Fruit fly (Drosophila melanogaster) whole organism, embryonic: Measurements from ENCODE around the gene BORCS5.

Experiments
- Bgb ChIP-seq: fragments of 200-800 bp; sonication (Bioruptor generic); IDR thresholded peaks from 2 replicates; pipeline ENCODE4 v1.3.6; 2022; ENCODE audit warnings: missing biosample characterization, missing genetic modification characterization; ENCODE audit not compliant: partially characterized antibody
- CG12299 ChIP-seq: fragments of 200-800 bp; sonication (Bioruptor generic); optimal IDR thresholded peaks from 2 replicates; lab custom pipeline; 2018; ENCODE audit warnings: missing biosample characterization, mild to moderate bottlenecking, missing genetic modification characterization
- CG14860 ChIP-seq: fragments of 200-800 bp; sonication (Bioruptor generic); IDR thresholded peaks from 3 replicates; pipeline ENCODE4 v1.3.6; 2022; ENCODE audit warnings: missing biosample characterization, missing genetic modification characterization; ENCODE audit not compliant: partially characterized antibody
- CG16813 ChIP-seq: fragments of 200-800 bp; sonication (Bioruptor generic); IDR thresholded peaks from 3 replicates; pipeline ENCODE4 v1.3.6; 2022; ENCODE audit warnings: missing biosample characterization, missing genetic modification characterization; ENCODE audit not compliant: partially characterized antibody
- CG1832 ChIP-seq: fragments of 200-800 bp; sonication (Bioruptor generic); optimal IDR thresholded peaks from 2 replicates; lab custom pipeline; 2017; ENCODE audit warnings: missing biosample characterization, mild to moderate bottlenecking, missing genetic modification characterization, inconsistent platforms
- CG31224 ChIP-seq: fragments of 200-800 bp; sonication (Bioruptor generic); IDR thresholded peaks from 2 replicates; pipeline ENCODE4 v1.3.6; 2022; ENCODE audit warnings: missing biosample characterization, missing genetic modification characterization
- CG32532 ChIP-seq: fragments of 200-800 bp; sonication (Bioruptor generic); IDR thresholded peaks from 2 replicates; pipeline ENCODE4 v1.3.6; 2022; ENCODE audit warnings: missing biosample characterization, missing genetic modification characterization
- CG34224 ChIP-seq: fragments of 200-800 bp; sonication (Bioruptor generic); IDR thresholded peaks from 3 replicates; pipeline ENCODE4 v1.3.6; 2022; ENCODE audit warnings: missing biosample characterization, missing genetic modification characterization; ENCODE audit not compliant: partially characterized antibody
- CG6175 ChIP-seq: fragments of 200-800 bp; sonication (Bioruptor generic); IDR thresholded peaks from 3 replicates; pipeline ENCODE4 v1.3.6; 2022; ENCODE audit warnings: missing biosample characterization, missing genetic modification characterization
- CG6791 ChIP-seq: fragments of 200-800 bp; sonication (Bioruptor generic); IDR thresholded peaks from 3 replicates; pipeline ENCODE4 v1.3.6; 2022; ENCODE audit warnings: missing biosample characterization, missing genetic modification characterization; ENCODE audit not compliant: partially characterized antibody
- CG7963 ChIP-seq: fragments of 200-800 bp; sonication (Bioruptor generic); IDR thresholded peaks from 3 replicates; pipeline ENCODE4 v1.3.6; 2022; ENCODE audit warnings: missing biosample characterization, missing genetic modification characterization; ENCODE audit not compliant: partially characterized antibody
- CG8281 ChIP-seq: fragments of 200-800 bp; sonication (Bioruptor generic); optimal IDR thresholded peaks from 2 replicates; lab custom pipeline; 2018; ENCODE audit warnings: missing biosample characterization, mild to moderate bottlenecking, missing genetic modification characterization, moderate library complexity
- CG8478 ChIP-seq: fragments of >200 bp; optimal IDR thresholded peaks from 2 replicates; lab custom pipeline; 2018
- CG9932 ChIP-seq: fragments of 200-800 bp; sonication (Bioruptor generic); IDR thresholded peaks from 2 replicates; pipeline ENCODE4 v1.3.6; 2022; ENCODE audit warnings: missing biosample characterization, missing genetic modification characterization
- D19B ChIP-seq: fragments of 200-800 bp; sonication (Bioruptor generic); optimal IDR thresholded peaks from 2 replicates; lab custom pipeline; 2017; ENCODE audit warnings: missing biosample characterization, mild to moderate bottlenecking, missing genetic modification characterization
- Dad ChIP-seq: fragments of 200-800 bp; sonication (Bioruptor generic); optimal IDR thresholded peaks from 3 replicates; lab custom pipeline; 2016; ENCODE audit warnings: missing biosample characterization, missing genetic modification characterization
- Deaf1 ChIP-seq: fragments of 200-800 bp; optimal IDR thresholded peaks from 3 replicates; lab custom pipeline; 2019; ENCODE audit warnings: missing biosample characterization, mild to moderate bottlenecking, missing genetic modification characterization, moderate library complexity
- HLH4C ChIP-seq: fragments of 200-800 bp; sonication (Bioruptor generic); IDR thresholded peaks from 3 replicates; pipeline ENCODE4 v1.3.6; 2022; ENCODE audit warnings: missing biosample characterization, missing genetic modification characterization; ENCODE audit not compliant: partially characterized antibody
- Kr ChIP-seq: fragments of 200-800 bp; sonication (Bioruptor generic); optimal IDR thresholded peaks from 2 replicates; lab custom pipeline; 2017; ENCODE audit warnings: missing biosample characterization, mild to moderate bottlenecking, missing genetic modification characterization
- Opbp ChIP-seq: fragments of 200-800 bp; sonication (Bioruptor generic); IDR thresholded peaks from 3 replicates; pipeline ENCODE4 v1.3.6; 2022; ENCODE audit warnings: missing biosample characterization, missing genetic modification characterization; ENCODE audit not compliant: partially characterized antibody
- Rfx ChIP-seq: fragments of 200-800 bp; sonication (Bioruptor generic); IDR thresholded peaks from 2 replicates; pipeline ENCODE4 v1.3.6; 2022; ENCODE audit warnings: missing biosample characterization, missing genetic modification characterization
- Scr ChIP-seq: fragments of 200-800 bp; sonication (Bioruptor generic); IDR thresholded peaks from 2 replicates; pipeline ENCODE4 v1.3.6; 2022; ENCODE audit warnings: missing biosample characterization, missing genetic modification characterization; ENCODE audit not compliant: partially characterized antibody
- Trl ChIP-seq, 3 experiments: fragments of >200 bp in 2 of 3; fragments of 200-800 bp in 1 of 3; sonication (Bioruptor generic) in 1 of 3; optimal IDR thresholded peaks; 2 replicates in 1 of 3; 3 replicates in 2 of 3; lab custom pipeline; 2016 to 2017; ENCODE audit warnings: missing biosample characterization in 1 of 3, missing genetic modification characterization in 1 of 3
- bbx ChIP-seq: fragments of 200-800 bp; sonication (Bioruptor generic); IDR thresholded peaks from 2 replicates; pipeline ENCODE4 v1.3.6; 2022; ENCODE audit warnings: missing biosample characterization, missing genetic modification characterization; ENCODE audit not compliant: partially characterized antibody
- bigmax ChIP-seq: fragments of 200-800 bp; sonication (Bioruptor generic); optimal IDR thresholded peaks from 2 replicates; lab custom pipeline; 2018; ENCODE audit warnings: missing biosample characterization, mild to moderate bottlenecking, missing genetic modification characterization
- chinmo ChIP-seq: fragments of 200-800 bp; sonication (Bioruptor generic); IDR thresholded peaks from 4 replicates; pipeline ENCODE4 v1.3.6; 2022; ENCODE audit warnings: missing biosample characterization, missing genetic modification characterization; ENCODE audit not compliant: partially characterized antibody
- da ChIP-seq: fragments of 200-800 bp; sonication (Bioruptor generic); optimal IDR thresholded peaks from 2 replicates; lab custom pipeline; 2016; ENCODE audit warnings: missing biosample characterization, missing genetic modification characterization
- gfzf ChIP-seq: fragments of 200-800 bp; sonication (Bioruptor generic); optimal IDR thresholded peaks from 2 replicates; lab custom pipeline; 2016; ENCODE audit warnings: missing biosample characterization, mild to moderate bottlenecking, missing genetic modification characterization, moderate library complexity
- h ChIP-seq: fragments of >200 bp; optimal IDR thresholded peaks from 2 replicates; lab custom pipeline; 2017
- klu ChIP-seq: fragments of 200-800 bp; sonication (Bioruptor generic); IDR thresholded peaks from 2 replicates; pipeline ENCODE4 v1.3.6; 2022; ENCODE audit warnings: missing biosample characterization, missing genetic modification characterization
- mld ChIP-seq: fragments of 200-800 bp; sonication (Bioruptor generic); IDR thresholded peaks from 3 replicates; pipeline ENCODE4 v1.3.6; 2022; ENCODE audit warnings: missing biosample characterization, missing genetic modification characterization; ENCODE audit not compliant: partially characterized antibody
- nerfin-2 ChIP-seq: fragments of 200-800 bp; sonication (Bioruptor generic); IDR thresholded peaks from 2 replicates; pipeline ENCODE4 v1.3.6; 2022; ENCODE audit warnings: missing biosample characterization, missing genetic modification characterization; ENCODE audit not compliant: partially characterized antibody
- sim ChIP-seq: fragments of 200-800 bp; sonication (Bioruptor generic); IDR thresholded peaks from 2 replicates; pipeline ENCODE4 v1.3.6; 2022; ENCODE audit warnings: missing biosample characterization, missing genetic modification characterization
- tna ChIP-seq: fragments of 200-800 bp; sonication (Bioruptor generic); IDR thresholded peaks from 2 replicates; pipeline ENCODE4 v1.3.6; 2022; ENCODE audit warnings: missing biosample characterization, missing genetic modification characterization; ENCODE audit not compliant: partially characterized antibody
- vnd ChIP-seq: fragments of 200-800 bp; sonication (Bioruptor generic); IDR thresholded peaks from 3 replicates; pipeline ENCODE4 v1.3.6; 2022; ENCODE audit warnings: missing biosample characterization, missing genetic modification characterization; ENCODE audit not compliant: partially characterized antibody
- zfh1 ChIP-seq: fragments of 200-800 bp; sonication (Bioruptor generic); IDR thresholded peaks from 3 replicates; pipeline ENCODE4 v1.3.6; 2022; ENCODE audit warnings: missing biosample characterization, missing genetic modification characterization

BORCS5 gene

dm6 chrX:11837926-11838325 lies 34.7 kb downstream of the BORCS5 start, which contains the start of gene CG15741:
TSS of gene CG15741 (minus strand) at chrX:11838026.
- no peak for TF ChIP-seq CG31224
- TF ChIP-seq CG12299: no peak
- no peak for TF ChIP-seq CG9932
- TF ChIP-seq CG8281 (tag; lab: Kevin White, UChicago): no peak
- no peak for TF ChIP-seq h (lab: Kevin White, UChicago)
- no peak for TF ChIP-seq zfh1 (GFP tag; lab: Robert Waterston, UW)
- no peak for TF ChIP-seq Dad
- no peak for TF ChIP-seq sim (GFP tag; lab: Robert Waterston, UW)
- TF ChIP-seq da (GFP tag; lab: Kevin White, UChicago): no peak
- no peak for TF ChIP-seq Rfx (GFP tag; lab: Robert Waterston, UW)
- no peak for TF ChIP-seq CG34224 (GFP tag; lab: Robert Waterston, UW)
- TF ChIP-seq Deaf1 (tag; lab: Kevin White, UChicago): no peak
- no peak for TF ChIP-seq klu (GFP tag; lab: Robert Waterston, UW)

dm6 chrX:11828336-11829007 lies 44.1 kb downstream of the BORCS5 start:
- no peak for TF ChIP-seq Opbp
- TF ChIP-seq CG14860 (GFP tag; lab: Robert Waterston, UW): peak; percentile 78
- 0 out of 3 replicates have a peak, but pooled peaks have one; percentile 20 for TF ChIP-seq mld (GFP tag; lab: Robert Waterston, UW)
- no peak for TF ChIP-seq gfzf (GFP tag; lab: Kevin White, UChicago)
- peak; percentile 61; the same call in 1 of the 3 replicates for TF ChIP-seq CG6791 (GFP tag; lab: Robert Waterston, UW)
- 0 out of 2 replicates have a peak, but pooled peaks have one; percentile 46 for TF ChIP-seq nerfin-2 (GFP tag; lab: Robert Waterston, UW)
- no peak for TF ChIP-seq CG6175 (GFP tag; lab: Robert Waterston, UW)
- peak; percentile 20 to 21 for TF ChIP-seq Trl (optimal IDR thresholded peaks at IDR 0.05; lab: Kevin White, UChicago)
- no peak for TF ChIP-seq Trl (GFP tag; optimal IDR thresholded peaks at IDR 0.05; lab: Kevin White, UChicago)
- peak; percentile 50 for TF ChIP-seq CG16813 (GFP tag; lab: Robert Waterston, UW)
- no peak for TF ChIP-seq Kr
- 0 out of 2 replicates have a peak, but pooled peaks have one; percentile 14 for TF ChIP-seq bbx (GFP tag; lab: Robert Waterston, UW)
- 0 out of 3 replicates have a peak, but pooled peaks have one; percentile 27 for TF ChIP-seq vnd (GFP tag; lab: Robert Waterston, UW)
- peak; percentile 85 for TF ChIP-seq HLH4C (GFP tag; lab: Robert Waterston, UW)
- no peak for TF ChIP-seq CG32532
- TF ChIP-seq tna (GFP tag; lab: Robert Waterston, UW): peak; percentile 59; the same call in 1 of the 2 replicates
- peak; percentile 40; the same call in 1 of the 2 replicates for TF ChIP-seq Bgb (GFP tag; lab: Robert Waterston, UW)
- TF ChIP-seq CG7963 (GFP tag; lab: Robert Waterston, UW): 0 out of 3 replicates have a peak, but pooled peaks have one; percentile 25
- TF ChIP-seq Scr (GFP tag; lab: Robert Waterston, UW): peak; percentile 22; the same call in 1 of the 2 replicates
- TF ChIP-seq bigmax: no peak
- peak; percentile 30 for TF ChIP-seq D19B (GFP tag; lab: Kevin White, UChicago)
- TF ChIP-seq CG1832 (GFP tag; lab: Kevin White, UChicago): peak; percentile 81
- TF ChIP-seq chinmo (GFP tag; lab: Robert Waterston, UW): 0 out of 4 replicates have a peak, but pooled peaks have one; percentile 27
- 0 out of 3 replicates have a peak, but pooled peaks have one; percentile 31 for TF ChIP-seq CG34224 (GFP tag; lab: Robert Waterston, UW)
- TF ChIP-seq CG8478 (lab: Kevin White, UChicago): peak; percentile 64
